Fruit fly (Drosophila melanogaster) whole organism, embryonic: ENCODE measurements around the gene CG42718.
A peak's percentile ranks its signal among the peaks of the same experiment; 100 is the strongest.

Source experiments
- CG1024 ChIP-seq: fragments of 200-800 bp; sonication (Bioruptor generic); IDR thresholded peaks from 2 replicates; pipeline ENCODE4 v1.3.6; 2022; ENCODE audit warnings: missing biosample characterization, missing genetic modification characterization
- CG10274 ChIP-seq: fragments of 200-800 bp; sonication (Bioruptor generic); optimal IDR thresholded peaks from 3 replicates; lab custom pipeline; 2017; ENCODE audit warnings: missing biosample characterization, mild to moderate bottlenecking, missing genetic modification characterization
- CG11085 ChIP-seq: fragments of 200-800 bp; sonication (Bioruptor generic); IDR thresholded peaks from 2 replicates; pipeline ENCODE4 v1.3.6; 2022; ENCODE audit warnings: missing biosample characterization, missing genetic modification characterization
- CG11398 ChIP-seq: fragments of 200-800 bp; sonication (Bioruptor generic); optimal IDR thresholded peaks from 2 replicates; lab custom pipeline; 2016; ENCODE audit warnings: missing biosample characterization, missing genetic modification characterization
- CG11504 ChIP-seq: fragments of 200-800 bp; sonication (Bioruptor generic); optimal IDR thresholded peaks from 3 replicates; lab custom pipeline; 2019; ENCODE audit warnings: missing biosample characterization, mild to moderate bottlenecking, missing genetic modification characterization, moderate library complexity
- CG12155 ChIP-seq: fragments of 200-800 bp; sonication (Bioruptor generic); optimal IDR thresholded peaks from 3 replicates; lab custom pipeline; 2016; ENCODE audit warnings: missing biosample characterization, missing genetic modification characterization
- CG15011 ChIP-seq: fragments of 200-800 bp; sonication (Bioruptor generic); optimal IDR thresholded peaks from 3 replicates; lab custom pipeline; 2018; ENCODE audit warnings: missing biosample characterization, mild to moderate bottlenecking, missing genetic modification characterization
- CG17359 ChIP-seq: fragments of 200-800 bp; sonication (Bioruptor generic); optimal IDR thresholded peaks from 3 replicates; lab custom pipeline; 2018; ENCODE audit warnings: missing biosample characterization, mild to moderate bottlenecking, missing genetic modification characterization, moderate library complexity
- CG17385 ChIP-seq: fragments of 200-800 bp; sonication (Bioruptor generic); optimal IDR thresholded peaks from 3 replicates; lab custom pipeline; 2018; ENCODE audit warnings: missing biosample characterization, mild to moderate bottlenecking, missing genetic modification characterization
- CG17829 ChIP-seq: fragments of 200-800 bp; optimal IDR thresholded peaks from 2 replicates; lab custom pipeline; 2019; ENCODE audit warnings: missing biosample characterization, mild to moderate bottlenecking, missing genetic modification characterization, moderate library complexity
- CG18599 ChIP-seq: fragments of 200-800 bp; sonication (Bioruptor generic); optimal IDR thresholded peaks from 3 replicates; lab custom pipeline; 2017; ENCODE audit warnings: missing biosample characterization, missing genetic modification characterization, mild to moderate bottlenecking, moderate library complexity, missing genetic modification reagents
- CG30431 ChIP-seq: fragments of 200-800 bp; sonication (Bioruptor generic); optimal IDR thresholded peaks from 2 replicates; lab custom pipeline; 2017; ENCODE audit warnings: missing biosample characterization, missing genetic modification characterization
- CG6689 ChIP-seq: fragments of 200-800 bp; sonication (Bioruptor generic); IDR thresholded peaks from 2 replicates; pipeline ENCODE4 v1.3.6; 2022; ENCODE audit warnings: missing biosample characterization, missing genetic modification characterization
- CG7357 ChIP-seq: fragments of 200-800 bp; sonication (Bioruptor generic); IDR thresholded peaks from 3 replicates; pipeline ENCODE4 v1.3.6; 2022; ENCODE audit warnings: missing biosample characterization, missing genetic modification characterization
- CG7786 ChIP-seq: fragments of 200-800 bp; sonication (Bioruptor generic); optimal IDR thresholded peaks from 2 replicates; lab custom pipeline; 2016; ENCODE audit warnings: missing biosample characterization, missing genetic modification characterization
- CG7987 ChIP-seq: fragments of 200-800 bp; sonication (Bioruptor generic); optimal IDR thresholded peaks from 2 replicates; lab custom pipeline; 2018; ENCODE audit warnings: missing biosample characterization, mild to moderate bottlenecking, missing genetic modification characterization, moderate library complexity
- CG8281 ChIP-seq: fragments of 200-800 bp; sonication (Bioruptor generic); optimal IDR thresholded peaks from 2 replicates; lab custom pipeline; 2018; ENCODE audit warnings: missing biosample characterization, mild to moderate bottlenecking, missing genetic modification characterization, moderate library complexity
- CG8924 ChIP-seq: fragments of 200-800 bp; optimal IDR thresholded peaks from 3 replicates; lab custom pipeline; 2019; ENCODE audit warnings: missing biosample characterization, mild to moderate bottlenecking, missing genetic modification characterization, moderate library complexity
- CG9215 ChIP-seq: fragments of 200-800 bp; sonication (Bioruptor generic); IDR thresholded peaks from 2 replicates; pipeline ENCODE4 v1.3.6; 2022; ENCODE audit warnings: missing biosample characterization, missing genetic modification characterization
- CG9727 ChIP-seq: fragments of 200-800 bp; sonication (Bioruptor generic); optimal IDR thresholded peaks from 3 replicates; lab custom pipeline; 2017; ENCODE audit warnings: missing biosample characterization, mild to moderate bottlenecking, missing genetic modification characterization
- CG9797 ChIP-seq: fragments of 200-800 bp; sonication (Bioruptor generic); optimal IDR thresholded peaks from 3 replicates; lab custom pipeline; 2018; ENCODE audit warnings: missing biosample characterization, mild to moderate bottlenecking, missing genetic modification characterization
- Doc2 ChIP-seq: fragments of 200-800 bp; sonication (Bioruptor generic); IDR thresholded peaks from 2 replicates; pipeline ENCODE4 v1.3.6; 2022; ENCODE audit warnings: missing biosample characterization, missing genetic modification characterization
- Drgx ChIP-seq: fragments of 200-800 bp; sonication (Bioruptor generic); IDR thresholded peaks from 2 replicates; pipeline ENCODE4 v1.3.6; 2022; ENCODE audit warnings: missing biosample characterization, missing genetic modification characterization
- Eip74EF ChIP-seq, 2 experiments: fragments of 200-800 bp in 1 of 2; fragments of >200 bp in 1 of 2; sonication (Bioruptor generic) in 1 of 2; optimal IDR thresholded peaks; 2 replicates each; lab custom pipeline; 2017 to 2019; ENCODE audit warnings: missing biosample characterization in 2 of 2, missing genetic modification characterization in 2 of 2, mild to moderate bottlenecking in 1 of 2, moderate library complexity in 1 of 2
- HLH4C ChIP-seq: fragments of 200-800 bp; sonication (Bioruptor generic); IDR thresholded peaks from 3 replicates; pipeline ENCODE4 v1.3.6; 2022; ENCODE audit warnings: missing biosample characterization, missing genetic modification characterization; ENCODE audit not compliant: partially characterized antibody
- Nf-YB ChIP-seq: fragments of 200-800 bp; sonication (Bioruptor generic); optimal IDR thresholded peaks from 3 replicates; lab custom pipeline; 2019; ENCODE audit warnings: missing biosample characterization, mild to moderate bottlenecking, missing genetic modification characterization, moderate library complexity
- Sry-δ ChIP-seq: fragments of 200-800 bp; sonication (Bioruptor generic); optimal IDR thresholded peaks from 2 replicates; lab custom pipeline; 2016; ENCODE audit warnings: missing biosample characterization, missing genetic modification characterization
- Usf ChIP-seq: fragments of 200-800 bp; sonication (Bioruptor generic); optimal IDR thresholded peaks from 2 replicates; lab custom pipeline; 2017; ENCODE audit warnings: missing genotype, missing biosample characterization, missing genetic modification characterization
- bcd ChIP-seq: fragments of 200-800 bp; sonication (Bioruptor generic); optimal IDR thresholded peaks from 2 replicates; lab custom pipeline; 2017; ENCODE audit warnings: missing biosample characterization, mild to moderate bottlenecking, missing genetic modification characterization
- chif ChIP-seq, 2 experiments: fragments of 200-800 bp; sonication (Bioruptor generic); optimal IDR thresholded peaks; 3 replicates each; lab custom pipeline; 2016; ENCODE audit warnings: missing biosample characterization in 2 of 2, missing genetic modification characterization in 2 of 2
- dpn ChIP-seq, 2 experiments: fragments of 200-800 bp; sonication (Bioruptor generic); optimal IDR thresholded peaks; 3 replicates each; lab custom pipeline; 2016; ENCODE audit warnings: missing biosample characterization in 2 of 2, missing genetic modification characterization in 2 of 2
- ewg ChIP-seq: fragments of 200-800 bp; sonication (Bioruptor generic); optimal IDR thresholded peaks from 3 replicates; lab custom pipeline; 2017; ENCODE audit warnings: mild to moderate bottlenecking, missing biosample characterization, missing genetic modification reagents, missing genetic modification characterization
- fd96Cb ChIP-seq: fragments of 200-800 bp; sonication (Bioruptor generic); optimal IDR thresholded peaks from 2 replicates; lab custom pipeline; 2018; ENCODE audit warnings: missing biosample characterization, mild to moderate bottlenecking, missing genetic modification characterization, moderate library complexity
- lmd ChIP-seq: fragments of 200-800 bp; sonication (Bioruptor generic); IDR thresholded peaks from 2 replicates; pipeline ENCODE4 v1.3.6; 2022; ENCODE audit warnings: missing biosample characterization, missing genetic modification characterization
- pfk ChIP-seq: fragments of 200-800 bp; sonication (Bioruptor generic); optimal IDR thresholded peaks from 2 replicates; lab custom pipeline; 2018; ENCODE audit warnings: missing biosample characterization, mild to moderate bottlenecking, missing genetic modification characterization, moderate library complexity
- scrt ChIP-seq: fragments of 200-800 bp; sonication (Bioruptor generic); optimal IDR thresholded peaks from 2 replicates; lab custom pipeline; 2018; ENCODE audit warnings: missing biosample characterization, mild to moderate bottlenecking, missing genetic modification characterization, moderate library complexity
- sd ChIP-seq: fragments of 200-800 bp; sonication (Bioruptor generic); optimal IDR thresholded peaks from 3 replicates; lab custom pipeline; 2018; ENCODE audit warnings: missing biosample characterization, mild to moderate bottlenecking, missing genetic modification characterization, moderate library complexity
- sens ChIP-seq: fragments of 200-800 bp; sonication (Bioruptor generic); peaks from one replicate; lab custom pipeline; 2016; ENCODE audit warnings: missing biosample characterization, missing genetic modification characterization
- sens-2 ChIP-seq: fragments of 200-800 bp; sonication (Bioruptor generic); IDR thresholded peaks from 2 replicates; pipeline ENCODE4 v1.3.6; 2022; ENCODE audit warnings: missing biosample characterization, missing genetic modification characterization
- sisA ChIP-seq: fragments of 200-800 bp; sonication (Bioruptor generic); IDR thresholded peaks from 2 replicates; pipeline ENCODE4 v1.3.6; 2022; ENCODE audit warnings: missing biosample characterization, missing genetic modification characterization
- slbo ChIP-seq: fragments of 200-800 bp; sonication (Bioruptor generic); IDR thresholded peaks from 2 replicates; pipeline ENCODE4 v1.3.6; 2022; ENCODE audit warnings: missing biosample characterization, missing genetic modification characterization
- slou ChIP-seq: fragments of 200-800 bp; sonication (Bioruptor generic); optimal IDR thresholded peaks from 3 replicates; lab custom pipeline; 2016; ENCODE audit warnings: missing biosample characterization, missing genetic modification characterization
- so ChIP-seq: fragments of 200-800 bp; sonication (Bioruptor generic); IDR thresholded peaks from 3 replicates; pipeline ENCODE4 v1.3.6; 2022; ENCODE audit warnings: missing biosample characterization, missing genetic modification characterization
- sob ChIP-seq: fragments of 200-800 bp; sonication (Bioruptor generic); IDR thresholded peaks from 2 replicates; pipeline ENCODE4 v1.3.6; 2022; ENCODE audit warnings: missing biosample characterization, missing genetic modification characterization
- tio ChIP-seq: fragments of 200-800 bp; sonication (Bioruptor generic); optimal IDR thresholded peaks from 2 replicates; lab custom pipeline; 2017; ENCODE audit warnings: missing biosample characterization, missing genetic modification characterization, inconsistent platforms
- twi ChIP-seq: fragments of 200-800 bp; optimal IDR thresholded peaks from 2 replicates; lab custom pipeline; 2019; ENCODE audit warnings: missing biosample characterization, mild to moderate bottlenecking, missing genetic modification characterization, moderate library complexity
- unpg ChIP-seq: fragments of 200-800 bp; sonication (Bioruptor generic); optimal IDR thresholded peaks from 3 replicates; lab custom pipeline; 2018; ENCODE audit warnings: missing biosample characterization, mild to moderate bottlenecking, missing genetic modification characterization, moderate library complexity
- wor ChIP-seq: fragments of 200-800 bp; sonication (Bioruptor generic); IDR thresholded peaks from 2 replicates; pipeline ENCODE4 v1.3.6; 2022; ENCODE audit warnings: missing biosample characterization, missing genetic modification characterization
- zfh2 ChIP-seq: fragments of 200-800 bp; sonication (Bioruptor generic); optimal IDR thresholded peaks from 2 replicates; lab custom pipeline; 2016; ENCODE audit warnings: missing biosample characterization, missing genetic modification characterization

CG42718 gene

dm6 chr3L:16328207-16328891 lies 7.3 kb upstream of the CG42718 start, which contains the start of gene CG13058 (continued):
- TF ChIP-seq CG11085 (no peak), ewg (peak; percentile 3), CG11398 (GFP tag; lab: Kevin White, UChicago) (peak; percentile 30), CG1024 (peak; percentile 59), Drgx (GFP tag; lab: Robert Waterston, UW) (peak; percentile 65), Eip74EF (GFP tag; optimal IDR thresholded peaks at IDR 0.05; lab: Kevin White, UChicago) (peak in 1 of 2 experiments; percentile 15), CG12155 (GFP tag; lab: Kevin White, UChicago) (peak; percentile 29), CG17829 (tag; lab: Kevin White, UChicago) (no peak), scrt (GFP tag; lab: Kevin White, UChicago) (peak; percentile 37), sens-2 (GFP tag; lab: Robert Waterston, UW) (peak; percentile 52), CG7987 (GFP tag; lab: Kevin White, UChicago) (peak; percentile 9), CG8924 (tag; lab: Kevin White, UChicago) (peak; percentile 70), pfk (GFP tag; lab: Kevin White, UChicago) (no peak), zfh2 (GFP tag; lab: Kevin White, UChicago) (peak; percentile 42), slou (GFP tag; lab: Kevin White, UChicago) (no peak), CG30431 (GFP tag; lab: Kevin White, UChicago) (peak; percentile 27), Doc2 (peak; percentile 15; the same call in 1 of the 2 replicates), CG17359 (peak; percentile 53), Nf-YB (GFP tag; lab: Kevin White, UChicago) (no peak), unpg (peak; percentile 67), CG18599 (peak; percentile 78), bcd (GFP tag; lab: Kevin White, UChicago) (peak; percentile 37), chif (GFP tag; optimal IDR thresholded peaks at IDR 0.05; lab: Kevin White, UChicago) (peak; percentile 36 to 44), CG15011 (GFP tag; lab: Kevin White, UChicago) (peak; percentile 13), twi (tag; lab: Kevin White, UChicago) (no peak), CG9727 (GFP tag; lab: Kevin White, UChicago) (peak; percentile 38), lmd (GFP tag; lab: Robert Waterston, UW) (peak; percentile 67), CG17385 (GFP tag; lab: Kevin White, UChicago) (peak; percentile 64), so (GFP tag; lab: Robert Waterston, UW) (peak; percentile 89), HLH4C (GFP tag; lab: Robert Waterston, UW) (no peak), CG10274 (GFP tag; lab: Kevin White, UChicago) (peak; percentile 5), Usf (GFP tag; lab: Kevin White, UChicago) (peak; percentile 12), dpn (GFP tag; optimal IDR thresholded peaks at IDR 0.05; lab: Kevin White, UChicago) (peak in 1 of 2 experiments; percentile 48), sob (GFP tag; lab: Robert Waterston, UW) (no peak), tio (GFP tag; lab: Kevin White, UChicago) (peak; percentile 2), CG9797 (no peak), sisA (peak; percentile 67), Sry-δ (GFP tag; lab: Kevin White, UChicago) (peak; percentile 32), CG7357 (GFP tag; lab: Robert Waterston, UW) (0 out of 3 replicates have a peak, but pooled peaks have one; percentile 41), CG6689 (GFP tag; lab: Robert Waterston, UW) (peak; percentile 40; the same call in 1 of the 2 replicates), CG11504 (peak; percentile 83), CG8281 (tag; lab: Kevin White, UChicago) (peak; percentile 79), wor (GFP tag; lab: Robert Waterston, UW) (peak; percentile 41; the same call in 1 of the 2 replicates), slbo (GFP tag; lab: Robert Waterston, UW) (peak; percentile 79), sd (tag; lab: Kevin White, UChicago) (peak; percentile 8), CG7786 (peak; percentile 61), fd96Cb (peak; percentile 60), sens (GFP tag; lab: Kevin White, UChicago) (peak; percentile 40), CG9215 (GFP tag; lab: Robert Waterston, UW) (peak; percentile 18; the same call in 1 of the 2 replicates)
